Fruit fly (Drosophila melanogaster) whole organism, embryonic: ENCODE measurements around the gene CG10445.
A peak's percentile ranks its signal among the peaks of the same experiment; 100 is the strongest.

ENCODE experiments used
- CG10274 ChIP-seq: fragments of 200-800 bp; sonication (Bioruptor generic); optimal IDR thresholded peaks from 3 replicates; lab custom pipeline; 2017; ENCODE audit warnings: missing biosample characterization, mild to moderate bottlenecking, missing genetic modification characterization
- CG10462 ChIP-seq: fragments of 200-800 bp; sonication (Bioruptor generic); optimal IDR thresholded peaks from 2 replicates; lab custom pipeline; 2016; ENCODE audit warnings: missing biosample characterization, missing genetic modification characterization
- CG11504 ChIP-seq: fragments of 200-800 bp; sonication (Bioruptor generic); optimal IDR thresholded peaks from 3 replicates; lab custom pipeline; 2019; ENCODE audit warnings: missing biosample characterization, mild to moderate bottlenecking, missing genetic modification characterization, moderate library complexity
- CG12104 ChIP-seq: fragments of 200-800 bp; sonication (Bioruptor generic); optimal IDR thresholded peaks from 3 replicates; lab custom pipeline; 2016; ENCODE audit warnings: missing biosample characterization, missing genetic modification characterization
- CG12299 ChIP-seq: fragments of 200-800 bp; sonication (Bioruptor generic); optimal IDR thresholded peaks from 2 replicates; lab custom pipeline; 2018; ENCODE audit warnings: missing biosample characterization, mild to moderate bottlenecking, missing genetic modification characterization
- CG14710 ChIP-seq: fragments of 200-800 bp; sonication (Bioruptor generic); optimal IDR thresholded peaks from 3 replicates; lab custom pipeline; 2019; ENCODE audit warnings: missing biosample characterization, mild to moderate bottlenecking, missing genetic modification characterization, moderate library complexity
- CG16779 ChIP-seq: fragments of 200-800 bp; sonication (Bioruptor generic); IDR thresholded peaks from 2 replicates; pipeline ENCODE4 v1.3.6; 2022; ENCODE audit warnings: missing biosample characterization, missing genetic modification characterization
- CG17361 ChIP-seq: fragments of 200-800 bp; sonication (Bioruptor generic); IDR thresholded peaks from 3 replicates; pipeline ENCODE4 v1.3.6; 2022; ENCODE audit warnings: missing biosample characterization, missing genetic modification characterization
- CG2129 ChIP-seq: fragments of 200-800 bp; sonication (Bioruptor generic); IDR thresholded peaks from 2 replicates; pipeline ENCODE4 v1.3.6; 2022; ENCODE audit warnings: missing biosample characterization, missing genetic modification characterization; ENCODE audit not compliant: partially characterized antibody
- CG3065 ChIP-seq: fragments of 200-800 bp; sonication (Bioruptor generic); optimal IDR thresholded peaks from 2 replicates; lab custom pipeline; 2016; ENCODE audit warnings: missing biosample characterization, missing genetic modification characterization
- CG6689 ChIP-seq: fragments of 200-800 bp; sonication (Bioruptor generic); IDR thresholded peaks from 2 replicates; pipeline ENCODE4 v1.3.6; 2022; ENCODE audit warnings: missing biosample characterization, missing genetic modification characterization
- CG6765 ChIP-seq: fragments of 200-800 bp; sonication (Bioruptor generic); optimal IDR thresholded peaks from 3 replicates; lab custom pipeline; 2017; ENCODE audit warnings: missing biosample characterization, mild to moderate bottlenecking, missing genetic modification characterization
- CG7963 ChIP-seq: fragments of 200-800 bp; sonication (Bioruptor generic); IDR thresholded peaks from 3 replicates; pipeline ENCODE4 v1.3.6; 2022; ENCODE audit warnings: missing biosample characterization, missing genetic modification characterization; ENCODE audit not compliant: partially characterized antibody
- D19A ChIP-seq: fragments of 200-800 bp; optimal IDR thresholded peaks from 3 replicates; lab custom pipeline; 2019; ENCODE audit warnings: missing biosample characterization, mild to moderate bottlenecking, missing genetic modification characterization, moderate library complexity
- Dip2 ChIP-seq: fragments of 200-800 bp; sonication (Bioruptor generic); IDR thresholded peaks from 2 replicates; pipeline ENCODE4 v1.3.6; 2022; ENCODE audit warnings: missing biosample characterization, missing genetic modification characterization
- Elba2 ChIP-seq: fragments of 200-800 bp; sonication (Bioruptor generic); optimal IDR thresholded peaks from 3 replicates; lab custom pipeline; 2016; ENCODE audit warnings: missing biosample characterization, missing genetic modification characterization
- H15 ChIP-seq: fragments of 200-800 bp; sonication (Bioruptor generic); IDR thresholded peaks from 3 replicates; pipeline ENCODE4 v1.3.6; 2022; ENCODE audit warnings: missing biosample characterization, missing genetic modification characterization
- Med ChIP-seq: fragments of 200-800 bp; sonication (Bioruptor generic); peaks from one replicate; lab custom pipeline; 2016; ENCODE audit warnings: missing biosample characterization, missing genetic modification characterization, mild to moderate bottlenecking, inconsistent platforms, moderate library complexity
- NFAT ChIP-seq: fragments of 200-800 bp; sonication (Bioruptor generic); IDR thresholded peaks from 2 replicates; pipeline ENCODE4 v1.3.6; 2022; ENCODE audit warnings: missing biosample characterization, missing genetic modification characterization
- Rx ChIP-seq: fragments of 200-800 bp; sonication (Bioruptor generic); IDR thresholded peaks from 2 replicates; pipeline ENCODE4 v1.3.6; 2022; ENCODE audit warnings: missing biosample characterization, missing genetic modification characterization
- Six4 ChIP-seq: fragments of 200-800 bp; sonication (Bioruptor generic); optimal IDR thresholded peaks from 2 replicates; lab custom pipeline; 2016; ENCODE audit warnings: missing biosample characterization, missing genetic modification characterization
- Sox102F ChIP-seq: fragments of 200-800 bp; sonication (Bioruptor generic); optimal IDR thresholded peaks from 2 replicates; lab custom pipeline; 2018; ENCODE audit warnings: missing biosample characterization, mild to moderate bottlenecking, missing genetic modification characterization, moderate library complexity
- TFAM ChIP-seq: fragments of 200-800 bp; sonication (Bioruptor generic); optimal IDR thresholded peaks from 2 replicates; lab custom pipeline; 2017; ENCODE audit warnings: missing biosample characterization, missing genetic modification characterization, inconsistent platforms
- Trl ChIP-seq, 3 experiments: fragments of >200 bp in 2 of 3; fragments of 200-800 bp in 1 of 3; sonication (Bioruptor generic) in 1 of 3; optimal IDR thresholded peaks; 2 replicates in 1 of 3; 3 replicates in 2 of 3; lab custom pipeline; 2016 to 2017; ENCODE audit warnings: missing biosample characterization in 1 of 3, missing genetic modification characterization in 1 of 3
- Xrp1 ChIP-seq: fragments of 200-800 bp; sonication (Bioruptor generic); IDR thresholded peaks from 2 replicates; pipeline ENCODE4 v1.3.6; 2022; ENCODE audit warnings: missing biosample characterization, missing genetic modification characterization
- YL-1 ChIP-seq: fragments of 200-800 bp; sonication (Bioruptor generic); optimal IDR thresholded peaks from 3 replicates; lab custom pipeline; 2017; ENCODE audit warnings: missing biosample characterization, mild to moderate bottlenecking, missing genetic modification characterization
- ac ChIP-seq: fragments of 200-800 bp; sonication (Bioruptor generic); optimal IDR thresholded peaks from 3 replicates; lab custom pipeline; 2017; ENCODE audit warnings: missing biosample characterization, mild to moderate bottlenecking, missing genetic modification characterization
- bcd ChIP-seq: fragments of 200-800 bp; sonication (Bioruptor generic); optimal IDR thresholded peaks from 2 replicates; lab custom pipeline; 2017; ENCODE audit warnings: missing biosample characterization, mild to moderate bottlenecking, missing genetic modification characterization
- bigmax ChIP-seq: fragments of 200-800 bp; sonication (Bioruptor generic); optimal IDR thresholded peaks from 2 replicates; lab custom pipeline; 2018; ENCODE audit warnings: missing biosample characterization, mild to moderate bottlenecking, missing genetic modification characterization
- cwo ChIP-seq: fragments of 200-800 bp; sonication (Bioruptor generic); optimal IDR thresholded peaks from 3 replicates; lab custom pipeline; 2017; ENCODE audit warnings: missing biosample characterization, missing genetic modification characterization, mild to moderate bottlenecking, moderate library complexity, missing genetic modification reagents
- da ChIP-seq: fragments of 200-800 bp; sonication (Bioruptor generic); optimal IDR thresholded peaks from 2 replicates; lab custom pipeline; 2016; ENCODE audit warnings: missing biosample characterization, missing genetic modification characterization
- ewg ChIP-seq: fragments of 200-800 bp; sonication (Bioruptor generic); optimal IDR thresholded peaks from 3 replicates; lab custom pipeline; 2017; ENCODE audit warnings: mild to moderate bottlenecking, missing biosample characterization, missing genetic modification reagents, missing genetic modification characterization
- ftz-f1 ChIP-seq: fragments of 200-800 bp; sonication (Bioruptor generic); optimal IDR thresholded peaks from 2 replicates; lab custom pipeline; 2016; ENCODE audit warnings: missing biosample characterization, missing genetic modification characterization
- gcm ChIP-seq: fragments of 200-800 bp; sonication (Bioruptor generic); optimal IDR thresholded peaks from 2 replicates; lab custom pipeline; 2019; ENCODE audit warnings: missing biosample characterization, mild to moderate bottlenecking, missing genetic modification characterization, moderate library complexity
- h ChIP-seq: fragments of >200 bp; optimal IDR thresholded peaks from 2 replicates; lab custom pipeline; 2017
- hth ChIP-seq: fragments of >200 bp; optimal IDR thresholded peaks from 2 replicates; lab custom pipeline; 2017; ENCODE audit warnings: inconsistent platforms
- mam ChIP-seq: fragments of 200-800 bp; sonication (Bioruptor generic); optimal IDR thresholded peaks from 3 replicates; lab custom pipeline; 2016; ENCODE audit warnings: missing biosample characterization, missing genetic modification characterization
- nom ChIP-seq: fragments of 200-800 bp; sonication (Bioruptor generic); optimal IDR thresholded peaks from 2 replicates; lab custom pipeline; 2017; ENCODE audit warnings: missing biosample characterization, missing genetic modification characterization, mild to moderate bottlenecking, moderate library complexity, missing genetic modification reagents
- oc ChIP-seq: fragments of 200-800 bp; sonication (Bioruptor generic); optimal IDR thresholded peaks from 2 replicates; lab custom pipeline; 2018; ENCODE audit warnings: missing biosample characterization, mild to moderate bottlenecking, missing genetic modification characterization, moderate library complexity
- peb ChIP-seq: fragments of 200-800 bp; sonication (Bioruptor generic); IDR thresholded peaks from 2 replicates; pipeline ENCODE4 v1.3.6; 2022; ENCODE audit warnings: missing biosample characterization, missing genetic modification characterization
- tin ChIP-seq: fragments of 200-800 bp; sonication (Bioruptor generic); optimal IDR thresholded peaks from 3 replicates; lab custom pipeline; 2016; ENCODE audit warnings: missing biosample characterization, missing genetic modification characterization
- twi ChIP-seq: fragments of 200-800 bp; optimal IDR thresholded peaks from 2 replicates; lab custom pipeline; 2019; ENCODE audit warnings: missing biosample characterization, mild to moderate bottlenecking, missing genetic modification characterization, moderate library complexity
- yki ChIP-seq: fragments of >200 bp; optimal IDR thresholded peaks from 3 replicates; lab custom pipeline; 2018

Gene CG10445

DNA sequence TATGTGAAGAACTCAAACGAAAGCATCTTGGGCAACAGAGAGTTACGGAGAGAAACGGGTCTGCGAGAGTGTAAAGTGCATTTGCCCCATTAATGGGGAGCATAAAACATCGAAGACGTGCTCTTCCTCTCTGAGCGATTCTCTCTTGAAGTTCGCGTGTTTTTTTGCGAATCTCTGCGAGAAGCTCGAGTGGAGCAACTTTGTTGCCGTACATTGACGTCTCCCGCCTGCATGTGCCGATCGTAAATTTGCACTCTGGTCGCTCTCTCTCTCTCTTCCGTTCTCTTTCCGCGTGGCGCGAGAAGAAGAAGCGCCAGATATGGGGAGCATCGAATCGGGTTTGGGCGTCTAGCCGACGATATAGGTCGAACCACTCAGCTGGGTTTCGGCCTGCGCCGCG lies 47.7 kb upstream of the CG10445 start (continued):
- no peak for TF ChIP-seq peb (GFP tag; lab: Robert Waterston, UW)
- no peak for TF ChIP-seq CG6765
- no peak for TF ChIP-seq twi (tag; lab: Kevin White, UChicago)
- peak; percentile 85 for TF ChIP-seq nom (GFP tag; lab: Kevin White, UChicago)
- no peak for TF ChIP-seq Sox102F (GFP tag; lab: Kevin White, UChicago)
- no peak for TF ChIP-seq cwo
- TF ChIP-seq NFAT (GFP tag; lab: Robert Waterston, UW), result no peak
- no peak for TF ChIP-seq CG14710 (tag; lab: Kevin White, UChicago)
- no peak for TF ChIP-seq H15 (GFP tag; lab: Robert Waterston, UW)
- no peak for TF ChIP-seq Xrp1 (GFP tag; lab: Robert Waterston, UW)
- TF ChIP-seq TFAM (GFP tag; lab: Kevin White, UChicago), result no peak
- TF ChIP-seq h, result no peak
- peak; percentile 54 to 78 for TF ChIP-seq Trl (optimal IDR thresholded peaks at IDR 0.05; lab: Kevin White, UChicago)
- no peak for TF ChIP-seq Trl (GFP tag; optimal IDR thresholded peaks at IDR 0.05; lab: Kevin White, UChicago)
- TF ChIP-seq bigmax (GFP tag; lab: Kevin White, UChicago), result no peak
- TF ChIP-seq hth (lab: Kevin White, UChicago), result no peak
- no peak for TF ChIP-seq CG3065
- TF ChIP-seq Rx (GFP tag; lab: Robert Waterston, UW), result no peak
- TF ChIP-seq CG12299 (tag; lab: Kevin White, UChicago), result no peak
- no peak for TF ChIP-seq CG12104 (GFP tag; lab: Kevin White, UChicago)
- peak; percentile 59 for TF ChIP-seq CG11504
- TF ChIP-seq CG10462 (GFP tag; lab: Kevin White, UChicago), result no peak
- TF ChIP-seq yki (lab: Kevin White, UChicago), result peak; percentile 29
- TF ChIP-seq Med (GFP tag; lab: Kevin White, UChicago), result no peak
- TF ChIP-seq CG16779 (GFP tag; lab: Robert Waterston, UW), result no peak
- TF ChIP-seq CG2129 (GFP tag; lab: Robert Waterston, UW), result no peak
- no peak for TF ChIP-seq CG6689 (GFP tag; lab: Robert Waterston, UW)
- TF ChIP-seq oc (tag; lab: Kevin White, UChicago), result no peak
- TF ChIP-seq CG7963 (GFP tag; lab: Robert Waterston, UW), result no peak
- TF ChIP-seq Dip2 (GFP tag; lab: Robert Waterston, UW), result no peak
- TF ChIP-seq, all 482 proteins: peak for 12

DNA sequence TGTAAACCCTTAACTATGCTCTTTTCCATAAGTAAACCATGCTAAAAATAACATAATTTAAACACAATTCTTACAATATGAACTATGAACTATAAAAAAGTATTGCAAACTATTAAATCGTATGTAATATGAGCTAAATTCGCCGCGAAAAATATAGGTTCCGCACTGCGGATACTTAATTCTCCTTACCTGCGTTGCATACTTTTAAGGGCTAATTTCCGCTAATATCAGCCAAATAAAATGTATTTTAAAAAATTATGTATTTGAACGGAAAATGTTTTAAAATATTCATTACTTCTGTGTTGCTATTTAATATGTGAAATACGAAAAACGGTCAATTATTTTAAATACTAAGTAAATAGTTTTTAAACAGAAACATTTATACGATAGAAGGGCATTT lies 47.2 kb upstream of the CG10445 start, which contains the start of gene dsx:
TSS of gene dsx (minus strand) at position 62 of the 400 bp plus-strand sequence.
- TF ChIP-seq ewg (GFP tag; lab: Kevin White, UChicago), result no peak
- no peak for TF ChIP-seq Six4 (GFP tag; lab: Kevin White, UChicago)
- TF ChIP-seq ftz-f1 (GFP tag; lab: Kevin White, UChicago), result no peak
- no peak for TF ChIP-seq YL-1
- TF ChIP-seq CG17361 (GFP tag; lab: Robert Waterston, UW), result 0 out of 3 replicates have a peak, but pooled peaks have one; percentile 18
- no peak for TF ChIP-seq mam (GFP tag; lab: Kevin White, UChicago)
- TF ChIP-seq gcm, result no peak
- TF ChIP-seq bcd, result no peak
- no peak for TF ChIP-seq Elba2
- TF ChIP-seq D19A (tag; lab: Kevin White, UChicago), result peak; percentile 7
- TF ChIP-seq ac (GFP tag; lab: Kevin White, UChicago), result no peak
- no peak for TF ChIP-seq da (GFP tag; lab: Kevin White, UChicago)
- TF ChIP-seq tin (GFP tag; lab: Kevin White, UChicago), result no peak
- TF ChIP-seq CG10274, result peak; percentile 78
